Worm (Caenorhabditis elegans): ENCODE data around the gene Y66D12A.7.

Gene Y66D12A.7

ce11 chrIII:11615802-11616201, 35.5 kb upstream of the Y66D12A.7 start:
- TF ChIP-seq unc-42 (tag; optimal IDR thresholded peaks at IDR 0.05) (no peak), ceh-34 (tag; optimal IDR thresholded peaks at IDR 0.05) (no peak), fax-1 (tag; optimal IDR thresholded peaks at IDR 0.05) (no peak), gmeb-2 (tag; optimal IDR thresholded peaks at IDR 0.05) (no peak), dve-1 (tag; optimal IDR thresholded peaks at IDR 0.05) (no peak), ceh-2 (tag; optimal IDR thresholded peaks at IDR 0.05) (no peak), fkh-10 (GFP tag; optimal IDR thresholded peaks at IDR 0.05) (no peak), ceh-18 (tag; optimal IDR thresholded peaks at IDR 0.05) (no peak), K02D7.2 (tag; optimal IDR thresholded peaks at IDR 0.05) (no peak), syd-9 (tag; optimal IDR thresholded peaks at IDR 0.05) (no peak), ceh-31 (tag; optimal IDR thresholded peaks at IDR 0.05) (no peak), pros-1 (tag; optimal IDR thresholded peaks at IDR 0.05) (no peak), sdc-2 (tag; optimal IDR thresholded peaks at IDR 0.05) (no peak), ceh-22 (tag; optimal IDR thresholded peaks at IDR 0.05) (no peak), hlh-30 (tag; optimal IDR thresholded peaks at IDR 0.05; ENCODE audit: insufficient read depth) (no peak), F13H6.1 (tag; optimal IDR thresholded peaks at IDR 0.05) (no peak)

- no peak for TF ChIP-seq ceh-45 (GFP tag; IDR thresholded peaks at IDR 0.05)
- TF ChIP-seq ceh-48 (tag; optimal IDR thresholded peaks at IDR 0.05): peak; percentile 97
Measured at ce11 chrIII:11614874-11615273, 34.6 kb upstream of the Y66D12A.7 start.

ce11 chrIII:11614325-11614724, 34.0 kb upstream of the Y66D12A.7 start:
- peak; percentile 73 for TF ChIP-seq ceh-48 (tag; optimal IDR thresholded peaks at IDR 0.05)

ce11 chrIII:11612371-11612770, 32.1 kb upstream of the Y66D12A.7 start, which contains the start of the genes Y66A7A.9 and Y66A7A.4:
Gene Y66A7A.9 (minus strand): TSS chrIII:11612471.
Gene Y66A7A.4 (plus strand): TSS chrIII:11612607.
- TF ChIP-seq ceh-22 (tag; optimal IDR thresholded peaks at IDR 0.05) (no peak), nfya-1 (tag; optimal IDR thresholded peaks at IDR 0.05) (no peak), ceh-34 (tag; optimal IDR thresholded peaks at IDR 0.05) (no peak), npax-4 (tag; optimal IDR thresholded peaks at IDR 0.05) (no peak), tbx-2 (tag; optimal IDR thresholded peaks at IDR 0.05) (no peak), ref-2 (tag; optimal IDR thresholded peaks at IDR 0.05) (no peak), nhr-11 (tag; optimal IDR thresholded peaks at IDR 0.05) (no peak), elt-4 (tag; optimal IDR thresholded peaks at IDR 0.05) (no peak), sdc-2 (tag; optimal IDR thresholded peaks at IDR 0.05) (no peak), hlh-15 (tag; optimal IDR thresholded peaks at IDR 0.05) (no peak), lin-11 (tag; optimal IDR thresholded peaks at IDR 0.05) (no peak), ets-4 (tag; optimal IDR thresholded peaks at IDR 0.05) (no peak), pag-3 (tag; optimal IDR thresholded peaks at IDR 0.05; ENCODE audit: borderline replicate concordance) (no peak), K09A11.1 (tag; optimal IDR thresholded peaks at IDR 0.05; ENCODE audit: insufficient read depth) (no peak)

ce11 chrIII:11611618-11612247, 31.5 kb upstream of the Y66D12A.7 start:
- TF ChIP-seq sox-2 (GFP tag; IDR thresholded peaks at IDR 0.05): no peak
- TF ChIP-seq elt-4 (tag; optimal IDR thresholded peaks at IDR 0.05): peak; percentile 73

ce11 chrIII:11609568-11609967, 29.3 kb upstream of the Y66D12A.7 start, which contains the start of gene Y66D12A.30:
Gene Y66D12A.30 (plus strand): TSS chrIII:11609868.
- TF ChIP-seq ttx-3 (tag; optimal IDR thresholded peaks at IDR 0.05): no peak
- TF ChIP-seq pat-9 (tag; optimal IDR thresholded peaks at IDR 0.05): no peak
- no peak for TF ChIP-seq hlh-13 (GFP tag; optimal IDR thresholded peaks at IDR 0.05)
- no peak for TF ChIP-seq ceh-30 (tag; optimal IDR thresholded peaks at IDR 0.05)
- no peak for TF ChIP-seq ceh-31 (tag; optimal IDR thresholded peaks at IDR 0.05)
- no peak for TF ChIP-seq ceh-14 (tag; optimal IDR thresholded peaks at IDR 0.05)
- no peak for TF ChIP-seq tbx-7 (tag; optimal IDR thresholded peaks at IDR 0.05)
- no peak for TF ChIP-seq madf-2 (tag; optimal IDR thresholded peaks at IDR 0.05)
- TF ChIP-seq lim-6 (tag; optimal IDR thresholded peaks at IDR 0.05): no peak
- TF ChIP-seq nfya-1 (tag; optimal IDR thresholded peaks at IDR 0.05): no peak
- no peak for TF ChIP-seq ahr-1 (tag; optimal IDR thresholded peaks at IDR 0.05)
- no peak for TF ChIP-seq ets-4 (tag; optimal IDR thresholded peaks at IDR 0.05)
